Fruit fly (Drosophila melanogaster) whole organism, embryonic: Measurements from ENCODE around the gene Naam.

Source experiments
- CG12104 ChIP-seq: fragments of 200-800 bp; sonication (Bioruptor generic); optimal IDR thresholded peaks from 3 replicates; lab custom pipeline; 2016; ENCODE audit warnings: missing biosample characterization, missing genetic modification characterization
- CG12155 ChIP-seq: fragments of 200-800 bp; sonication (Bioruptor generic); optimal IDR thresholded peaks from 3 replicates; lab custom pipeline; 2016; ENCODE audit warnings: missing biosample characterization, missing genetic modification characterization
- CG12219 ChIP-seq: fragments of 200-800 bp; sonication (Bioruptor generic); optimal IDR thresholded peaks from 3 replicates; lab custom pipeline; 2018; ENCODE audit warnings: missing biosample characterization, mild to moderate bottlenecking, missing genetic modification characterization
- CG12391 ChIP-seq: fragments of 200-800 bp; sonication (Bioruptor generic); optimal IDR thresholded peaks from 3 replicates; lab custom pipeline; 2018; ENCODE audit warnings: missing biosample characterization, mild to moderate bottlenecking, missing genetic modification characterization, moderate library complexity
- CG13287 ChIP-seq: fragments of 200-800 bp; sonication (Bioruptor generic); IDR thresholded peaks from 2 replicates; pipeline ENCODE4 v1.3.6; 2022; ENCODE audit warnings: missing biosample characterization, missing genetic modification characterization; ENCODE audit not compliant: partially characterized antibody
- CG13624 ChIP-seq: fragments of 200-800 bp; sonication (Bioruptor generic); optimal IDR thresholded peaks from 2 replicates; lab custom pipeline; 2016; ENCODE audit warnings: missing biosample characterization, missing genetic modification characterization
- CG14965 ChIP-seq: fragments of 200-800 bp; sonication (Bioruptor generic); optimal IDR thresholded peaks from 2 replicates; lab custom pipeline; 2016; ENCODE audit warnings: missing biosample characterization, missing genetic modification characterization, borderline replicate concordance
- CG1647 ChIP-seq: fragments of 200-800 bp; sonication (Bioruptor generic); optimal IDR thresholded peaks from 3 replicates; lab custom pipeline; 2016; ENCODE audit warnings: missing biosample characterization, missing genetic modification characterization
- CG2678 ChIP-seq: fragments of 200-800 bp; sonication (Bioruptor generic); optimal IDR thresholded peaks from 3 replicates; lab custom pipeline; 2019; ENCODE audit warnings: missing biosample characterization, mild to moderate bottlenecking, missing genetic modification characterization, moderate library complexity
- CG30020 ChIP-seq: fragments of 200-800 bp; optimal IDR thresholded peaks from 2 replicates; lab custom pipeline; 2019; ENCODE audit warnings: missing biosample characterization, mild to moderate bottlenecking, missing genetic modification characterization, moderate library complexity
- CG30431 ChIP-seq: fragments of 200-800 bp; sonication (Bioruptor generic); optimal IDR thresholded peaks from 2 replicates; lab custom pipeline; 2017; ENCODE audit warnings: missing biosample characterization, missing genetic modification characterization
- CG3995 ChIP-seq: fragments of 200-800 bp; sonication (Bioruptor generic); optimal IDR thresholded peaks from 3 replicates; lab custom pipeline; 2016; ENCODE audit warnings: missing biosample characterization, missing genetic modification characterization
- CG7928 ChIP-seq: fragments of 200-800 bp; sonication (Bioruptor generic); optimal IDR thresholded peaks from 2 replicates; lab custom pipeline; 2017; ENCODE audit warnings: missing biosample characterization, mild to moderate bottlenecking, missing genetic modification characterization
- Ets97D ChIP-seq: fragments of 200-800 bp; sonication (Bioruptor generic); optimal IDR thresholded peaks from 3 replicates; lab custom pipeline; 2016; ENCODE audit warnings: missing biosample characterization, missing genetic modification characterization
- HmgD ChIP-seq: fragments of 200-800 bp; sonication (Bioruptor generic); optimal IDR thresholded peaks from 3 replicates; lab custom pipeline; 2016; ENCODE audit warnings: missing biosample characterization, missing genetic modification characterization
- Meics ChIP-seq: fragments of 200-800 bp; sonication (Bioruptor generic); optimal IDR thresholded peaks from 2 replicates; lab custom pipeline; 2017; ENCODE audit warnings: missing biosample characterization, mild to moderate bottlenecking, missing genetic modification characterization
- NK7.1 ChIP-seq: fragments of 200-800 bp; sonication (Bioruptor generic); optimal IDR thresholded peaks from 3 replicates; lab custom pipeline; 2016; ENCODE audit warnings: missing biosample characterization, missing genetic modification characterization
- Nf-YC ChIP-seq: fragments of 200-800 bp; optimal IDR thresholded peaks from 3 replicates; lab custom pipeline; 2019; ENCODE audit warnings: missing biosample characterization, mild to moderate bottlenecking, missing genetic modification characterization, moderate library complexity
- Oaz ChIP-seq: fragments of 200-800 bp; sonication (Bioruptor generic); IDR thresholded peaks from 2 replicates; pipeline ENCODE4 v1.3.6; 2022; ENCODE audit warnings: missing biosample characterization, missing genetic modification characterization
- Scr ChIP-seq: fragments of 200-800 bp; sonication (Bioruptor generic); IDR thresholded peaks from 2 replicates; pipeline ENCODE4 v1.3.6; 2022; ENCODE audit warnings: missing biosample characterization, missing genetic modification characterization; ENCODE audit not compliant: partially characterized antibody
- Tbp ChIP-seq: fragments of >200 bp; optimal IDR thresholded peaks from 2 replicates; lab custom pipeline; 2018; ENCODE audit warnings: missing biosample characterization, missing genetic modification characterization
- Xbp1 ChIP-seq: fragments of 200-800 bp; sonication (Bioruptor generic); optimal IDR thresholded peaks from 3 replicates; lab custom pipeline; 2016; ENCODE audit warnings: missing biosample characterization, mild to moderate bottlenecking, missing genetic modification characterization
- ab ChIP-seq: fragments of 200-800 bp; sonication (Bioruptor generic); optimal IDR thresholded peaks from 2 replicates; lab custom pipeline; 2016; ENCODE audit warnings: missing biosample characterization, missing genetic modification characterization
- ase ChIP-seq: fragments of 200-800 bp; sonication (Bioruptor generic); IDR thresholded peaks from 3 replicates; pipeline ENCODE4 v1.3.6; 2022; ENCODE audit warnings: missing biosample characterization, missing genetic modification characterization
- cato ChIP-seq: fragments of 200-800 bp; sonication (Bioruptor generic); optimal IDR thresholded peaks from 2 replicates; lab custom pipeline; 2016; ENCODE audit warnings: missing biosample characterization, missing genetic modification characterization, borderline replicate concordance
- en ChIP-seq: fragments of 200-800 bp; sonication (Bioruptor generic); optimal IDR thresholded peaks from 2 replicates; lab custom pipeline; 2016; ENCODE audit warnings: missing biosample characterization, missing genetic modification characterization
- esg ChIP-seq: fragments of 200-800 bp; sonication (Bioruptor generic); conservative IDR thresholded peaks from 2 replicates; pipeline ENCODE4 v1.3.6; 2022; ENCODE audit warnings: missing biosample characterization, missing genetic modification characterization
- ewg ChIP-seq: fragments of 200-800 bp; sonication (Bioruptor generic); optimal IDR thresholded peaks from 3 replicates; lab custom pipeline; 2017; ENCODE audit warnings: mild to moderate bottlenecking, missing biosample characterization, missing genetic modification reagents, missing genetic modification characterization
- gcm ChIP-seq: fragments of 200-800 bp; sonication (Bioruptor generic); optimal IDR thresholded peaks from 2 replicates; lab custom pipeline; 2019; ENCODE audit warnings: missing biosample characterization, mild to moderate bottlenecking, missing genetic modification characterization, moderate library complexity
- gsb ChIP-seq: fragments of 200-800 bp; sonication (Bioruptor generic); IDR thresholded peaks from 2 replicates; pipeline ENCODE4 v1.3.6; 2022; ENCODE audit warnings: missing biosample characterization, missing genetic modification characterization
- gt ChIP-seq: fragments of 200-800 bp; sonication (Bioruptor generic); IDR thresholded peaks from 2 replicates; pipeline ENCODE4 v1.3.6; 2022; ENCODE audit warnings: missing biosample characterization, missing genetic modification characterization
- hb ChIP-seq: fragments of 200-800 bp; sonication (Bioruptor generic); IDR thresholded peaks from 3 replicates; pipeline ENCODE4 v1.3.6; 2022; ENCODE audit warnings: missing biosample characterization, missing genetic modification characterization; ENCODE audit not compliant: partially characterized antibody
- knrl ChIP-seq: fragments of 200-800 bp; sonication (Bioruptor generic); IDR thresholded peaks from 3 replicates; pipeline ENCODE4 v1.3.6; 2022; ENCODE audit warnings: missing biosample characterization, missing genetic modification characterization; ENCODE audit not compliant: partially characterized antibody
- mam ChIP-seq: fragments of 200-800 bp; sonication (Bioruptor generic); optimal IDR thresholded peaks from 3 replicates; lab custom pipeline; 2016; ENCODE audit warnings: missing biosample characterization, missing genetic modification characterization
- otp ChIP-seq: fragments of 200-800 bp; sonication (Bioruptor generic); IDR thresholded peaks from 3 replicates; pipeline ENCODE4, ENCODE4 v1.3.6; 2022; ENCODE audit warnings: missing biosample characterization, missing genetic modification characterization
- pan ChIP-seq, 4 experiments: fragments of >200 bp in 3 of 4; fragments of 200-800 bp in 1 of 4; sonication (Bioruptor generic) in 1 of 4; optimal IDR thresholded peaks in 3 of 4; IDR thresholded peaks in 1 of 4; 2 replicates each; pipeline versions ENCODE4 v1.3.6 to Lab custom; 2017 to 2022; ENCODE audit warnings: missing biosample characterization in 2 of 4, missing genetic modification characterization in 2 of 4, mixed read lengths in 1 of 4
- psq ChIP-seq: fragments of 200-800 bp; sonication (Bioruptor generic); optimal IDR thresholded peaks from 2 replicates; lab custom pipeline; 2017; ENCODE audit warnings: missing biosample characterization, missing genetic modification characterization
- pzg ChIP-seq: fragments of 200-800 bp; sonication (Bioruptor generic); optimal IDR thresholded peaks from 3 replicates; lab custom pipeline; 2018; ENCODE audit warnings: missing biosample characterization, mild to moderate bottlenecking, missing genetic modification characterization, moderate library complexity
- repo ChIP-seq: fragments of 200-800 bp; sonication (Bioruptor generic); optimal IDR thresholded peaks from 2 replicates; lab custom pipeline; 2016; ENCODE audit warnings: missing biosample characterization, missing genetic modification characterization
- row ChIP-seq: fragments of 200-800 bp; sonication (Bioruptor generic); IDR thresholded peaks from 3 replicates; pipeline ENCODE4 v1.3.6; 2022; ENCODE audit warnings: missing biosample characterization, missing genetic modification characterization
- slbo ChIP-seq: fragments of 200-800 bp; sonication (Bioruptor generic); IDR thresholded peaks from 2 replicates; pipeline ENCODE4 v1.3.6; 2022; ENCODE audit warnings: missing biosample characterization, missing genetic modification characterization
- slp2 ChIP-seq: fragments of 200-800 bp; sonication (Bioruptor generic); optimal IDR thresholded peaks from 2 replicates; lab custom pipeline; 2016; ENCODE audit warnings: missing biosample characterization, missing genetic modification characterization
- so ChIP-seq: fragments of 200-800 bp; sonication (Bioruptor generic); IDR thresholded peaks from 3 replicates; pipeline ENCODE4 v1.3.6; 2022; ENCODE audit warnings: missing biosample characterization, missing genetic modification characterization
- sob ChIP-seq: fragments of 200-800 bp; sonication (Bioruptor generic); IDR thresholded peaks from 2 replicates; pipeline ENCODE4 v1.3.6; 2022; ENCODE audit warnings: missing biosample characterization, missing genetic modification characterization
- trem ChIP-seq: fragments of 200-800 bp; optimal IDR thresholded peaks from 3 replicates; lab custom pipeline; 2019; ENCODE audit warnings: missing biosample characterization, mild to moderate bottlenecking, missing genetic modification characterization, moderate library complexity
- trh ChIP-seq: fragments of 200-800 bp; sonication (Bioruptor generic); optimal IDR thresholded peaks from 2 replicates; lab custom pipeline; 2016; ENCODE audit warnings: missing biosample characterization, missing genetic modification characterization
- tup ChIP-seq: fragments of 200-800 bp; sonication (Bioruptor generic); optimal IDR thresholded peaks from 2 replicates; lab custom pipeline; 2016; ENCODE audit warnings: missing biosample characterization, mild to moderate bottlenecking, missing genetic modification characterization, moderate library complexity
- wdn ChIP-seq: fragments of 200-800 bp; sonication (Bioruptor generic); IDR thresholded peaks from 2 replicates; pipeline ENCODE4 v1.3.6; 2022; ENCODE audit warnings: missing biosample characterization, missing genetic modification characterization
- wek ChIP-seq: fragments of 200-800 bp; sonication (Bioruptor generic); optimal IDR thresholded peaks from 3 replicates; lab custom pipeline; 2018; ENCODE audit warnings: missing biosample characterization, mild to moderate bottlenecking, missing genetic modification characterization, moderate library complexity

Gene Naam

DNA sequence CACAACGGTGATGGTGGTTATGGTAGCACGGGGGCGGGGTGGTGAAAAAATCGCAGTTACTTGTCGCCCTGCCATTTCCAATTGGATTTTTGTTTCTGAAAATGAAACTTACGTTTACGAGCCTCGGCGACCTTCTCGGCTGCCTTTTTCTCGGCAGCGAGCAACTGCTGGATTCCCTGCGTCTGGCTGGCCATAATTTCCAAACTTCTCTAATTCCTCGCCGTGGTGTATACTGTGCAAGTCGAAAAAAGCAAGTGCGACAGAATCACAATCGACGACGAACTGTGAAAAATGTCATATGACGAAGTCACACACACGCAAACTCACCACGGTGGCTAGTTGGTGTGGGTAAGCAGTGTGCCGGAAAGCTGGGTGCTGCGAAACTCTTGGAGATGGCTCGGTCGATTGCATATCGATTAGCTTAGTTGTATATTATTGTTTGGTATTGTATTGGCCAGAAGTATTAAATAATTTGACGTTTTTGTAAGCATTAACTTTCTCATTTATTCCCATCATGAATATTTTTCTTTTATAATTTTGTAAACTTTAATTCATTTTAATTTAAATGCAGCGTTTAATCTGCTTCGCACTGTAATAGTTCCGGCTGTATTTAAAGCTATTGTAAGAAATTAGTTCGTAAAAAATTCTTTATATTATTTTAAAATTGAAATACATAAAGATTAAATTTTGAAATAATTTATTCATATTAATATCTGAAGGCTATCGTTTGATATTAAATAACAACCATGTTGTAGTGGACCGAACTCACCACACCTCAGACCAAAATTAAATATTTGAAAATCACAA lies 27.0 kb upstream of the Naam start, which contains the start of gene Vha13 (continued):
- no peak for TF ChIP-seq en (GFP tag; lab: Kevin White, UChicago)
- no peak for TF ChIP-seq trh
- TF ChIP-seq Oaz: no peak
- TF ChIP-seq Ets97D: peak; percentile 22
- peak; percentile 18; the same call in 1 of the 2 replicates for TF ChIP-seq wdn
- TF ChIP-seq cato (GFP tag; lab: Kevin White, UChicago): no peak
- TF ChIP-seq Nf-YC: peak; percentile 22
- peak; percentile 34; the same call in 1 of the 2 replicates for TF ChIP-seq esg (GFP tag; lab: Robert Waterston, UW)
- peak; percentile 29 for TF ChIP-seq ab (GFP tag; lab: Kevin White, UChicago)
- TF ChIP-seq Scr (GFP tag; lab: Robert Waterston, UW): no peak
- TF ChIP-seq so (GFP tag; lab: Robert Waterston, UW): no peak
- TF ChIP-seq tup (GFP tag; lab: Kevin White, UChicago): no peak
- peak; percentile 18 for TF ChIP-seq CG13287 (GFP tag; lab: Robert Waterston, UW)
- no peak for TF ChIP-seq Tbp (GFP tag; lab: Kevin White, UChicago)
- peak; percentile 93 for TF ChIP-seq row
- peak; percentile 79 for TF ChIP-seq HmgD (GFP tag; lab: Kevin White, UChicago)
- TF ChIP-seq slbo (GFP tag; lab: Robert Waterston, UW): peak; percentile 89
- TF ChIP-seq psq (GFP tag; lab: Kevin White, UChicago): no peak
- peak; percentile 39 for TF ChIP-seq CG1647
- peak; percentile 12 for TF ChIP-seq CG12219 (GFP tag; lab: Kevin White, UChicago)
- peak; percentile 54 for TF ChIP-seq wek
- no peak for TF ChIP-seq NK7.1
- peak; percentile 8 for TF ChIP-seq CG12155 (GFP tag; lab: Kevin White, UChicago)
- no peak for TF ChIP-seq CG14965 (GFP tag; lab: Kevin White, UChicago)
- no peak; the same call in 1 of the 2 replicates for TF ChIP-seq gsb (GFP tag; lab: Robert Waterston, UW)
- peak; percentile 84 for TF ChIP-seq CG3995 (GFP tag; lab: Kevin White, UChicago)
- TF ChIP-seq gcm (GFP tag; lab: Kevin White, UChicago): peak; percentile 17
- no peak for TF ChIP-seq CG30431 (GFP tag; lab: Kevin White, UChicago)
- peak; percentile 41 for TF ChIP-seq repo (GFP tag; lab: Kevin White, UChicago)
- 0 out of 3 replicates have a peak, but pooled peaks have one; percentile 36 for TF ChIP-seq ase (GFP tag; lab: Robert Waterston, UW)
- no peak for TF ChIP-seq slp2
- TF ChIP-seq CG7928 (GFP tag; lab: Kevin White, UChicago): no peak
- no peak for TF ChIP-seq trem (tag; lab: Kevin White, UChicago)
- peak; percentile 21 for TF ChIP-seq Meics (GFP tag; lab: Kevin White, UChicago)
- peak; percentile 52 for TF ChIP-seq hb (GFP tag; lab: Robert Waterston, UW)
- peak; percentile 76 for TF ChIP-seq mam
- no peak for TF ChIP-seq otp (GFP tag; lab: Robert Waterston, UW)
- peak; percentile 46 for TF ChIP-seq CG13624 (GFP tag; lab: Kevin White, UChicago)
- TF ChIP-seq CG2678 (tag; lab: Kevin White, UChicago): no peak
- TF ChIP-seq knrl (GFP tag; lab: Robert Waterston, UW): peak; percentile 52
- no peak for TF ChIP-seq CG12104 (GFP tag; lab: Kevin White, UChicago)
- TF ChIP-seq ewg (GFP tag; lab: Kevin White, UChicago): peak; percentile 98
- TF ChIP-seq pan (optimal IDR thresholded peaks at IDR 0.05; lab: Kevin White, UChicago): no peak
- no peak for TF ChIP-seq pan (GFP tag; optimal IDR thresholded peaks at IDR 0.05 in 1 of 2, IDR thresholded peaks at IDR 0.05 in 1 of 2)
- peak; percentile 15 for TF ChIP-seq CG30020 (tag; lab: Kevin White, UChicago)
- no peak for TF ChIP-seq gt (GFP tag; lab: Robert Waterston, UW)
- peak; percentile 68 for TF ChIP-seq sob
- peak; percentile 64 for TF ChIP-seq Xbp1 (GFP tag; lab: Kevin White, UChicago)
- peak; percentile 78 for TF ChIP-seq pzg (GFP tag; lab: Kevin White, UChicago)
- peak; percentile 36 for TF ChIP-seq CG12391 (tag; lab: Kevin White, UChicago)
